Fruit fly (Drosophila melanogaster): ENCODE data around the gene CG3939.

CG3939 gene

dm6 chrX:3136338-3137086 is 38.3 kb upstream of the CG3939 start:
- no peak for TF ChIP-seq pad (GFP tag; optimal IDR thresholded peaks at IDR 0.05)
- no peak for TF ChIP-seq cic (GFP tag; optimal IDR thresholded peaks at IDR 0.05)
- TF ChIP-seq ovo (GFP tag; optimal IDR thresholded peaks at IDR 0.05) = no peak
- TF ChIP-seq cnc (optimal IDR thresholded peaks at IDR 0.05) = no peak
- no peak for TF ChIP-seq CG12768 (GFP tag; optimal IDR thresholded peaks at IDR 0.05)
- no peak for TF ChIP-seq toe (GFP tag; optimal IDR thresholded peaks at IDR 0.05)
- TF ChIP-seq kay (GFP tag; ENCODE audit: borderline replicate concordance) = no peak
- no peak for TF ChIP-seq Mnt (GFP tag; optimal IDR thresholded peaks at IDR 0.05)
- no peak for TF ChIP-seq CG14711 (tag; optimal IDR thresholded peaks at IDR 0.05)

- TF ChIP-seq Mnt (GFP tag; optimal IDR thresholded peaks at IDR 0.05) = no peak
- TF ChIP-seq Clk (GFP tag; optimal IDR thresholded peaks at IDR 0.05) = no peak
- TF ChIP-seq bab1 (GFP tag; optimal IDR thresholded peaks at IDR 0.05) = no peak
- no peak for TF ChIP-seq CG14711 (tag; optimal IDR thresholded peaks at IDR 0.05)
- no peak for TF ChIP-seq CG1620 (GFP tag; optimal IDR thresholded peaks at IDR 0.05)
- no peak for TF ChIP-seq ovo (GFP tag; optimal IDR thresholded peaks at IDR 0.05)
- no peak for TF ChIP-seq cic (GFP tag; optimal IDR thresholded peaks at IDR 0.05)
- TF ChIP-seq CG7101 (tag; optimal IDR thresholded peaks at IDR 0.05) = no peak
- TF ChIP-seq toe (GFP tag; optimal IDR thresholded peaks at IDR 0.05) = no peak
- no peak for TF ChIP-seq Hr96 (GFP tag; optimal IDR thresholded peaks at IDR 0.05)
- TF ChIP-seq tj (GFP tag; optimal IDR thresholded peaks at IDR 0.05) = no peak
- no peak for TF ChIP-seq Crg-1 (GFP tag; optimal IDR thresholded peaks at IDR 0.05)
- no peak for TF ChIP-seq CG7045 (GFP tag; optimal IDR thresholded peaks at IDR 0.05)
- no peak for TF ChIP-seq kay (GFP tag; ENCODE audit: borderline replicate concordance)
- no peak for TF ChIP-seq CG5204 (GFP tag; optimal IDR thresholded peaks at IDR 0.05)
- TF ChIP-seq CG12768 (GFP tag; optimal IDR thresholded peaks at IDR 0.05) = no peak
- no peak for TF ChIP-seq pad (GFP tag; optimal IDR thresholded peaks at IDR 0.05)
- TF ChIP-seq cnc (optimal IDR thresholded peaks at IDR 0.05) = no peak
- TF ChIP-seq CG33017 (tag; optimal IDR thresholded peaks at IDR 0.05) = no peak
- no peak for TF ChIP-seq CG11617 (GFP tag; optimal IDR thresholded peaks at IDR 0.05)
Measured at dm6 chrX:3137853-3138418, 36.9 kb upstream of the CG3939 start.

dm6 chrX:3139961-3140360 is 34.9 kb upstream of the CG3939 start:
- no peak for TF ChIP-seq bab1 (GFP tag; optimal IDR thresholded peaks at IDR 0.05)
- TF ChIP-seq cic (GFP tag; optimal IDR thresholded peaks at IDR 0.05) = no peak
- TF ChIP-seq CG1620 (GFP tag; optimal IDR thresholded peaks at IDR 0.05) = no peak
- no peak for TF ChIP-seq cnc (optimal IDR thresholded peaks at IDR 0.05)
- TF ChIP-seq CG14711 (tag; optimal IDR thresholded peaks at IDR 0.05) = no peak
- no peak for TF ChIP-seq Clk (GFP tag; optimal IDR thresholded peaks at IDR 0.05)
- TF ChIP-seq pad (GFP tag; optimal IDR thresholded peaks at IDR 0.05) = no peak
- TF ChIP-seq CG12768 (GFP tag; optimal IDR thresholded peaks at IDR 0.05) = no peak
- TF ChIP-seq Hr96 (GFP tag; optimal IDR thresholded peaks at IDR 0.05) = no peak
- TF ChIP-seq CG7101 (tag; optimal IDR thresholded peaks at IDR 0.05) = no peak
- no peak for TF ChIP-seq CG11617 (GFP tag; optimal IDR thresholded peaks at IDR 0.05)
- no peak for TF ChIP-seq tj (GFP tag; optimal IDR thresholded peaks at IDR 0.05)
- no peak for TF ChIP-seq Mnt (GFP tag; optimal IDR thresholded peaks at IDR 0.05)
- no peak for TF ChIP-seq CG5204 (GFP tag; optimal IDR thresholded peaks at IDR 0.05)
- TF ChIP-seq Crg-1 (GFP tag; optimal IDR thresholded peaks at IDR 0.05) = no peak

dm6 chrX:3140809-3141208 is 34.0 kb upstream of the CG3939 start:
- no peak for TF ChIP-seq ovo (GFP tag; optimal IDR thresholded peaks at IDR 0.05)
- TF ChIP-seq CG12768 (GFP tag; optimal IDR thresholded peaks at IDR 0.05) = no peak
- no peak for TF ChIP-seq Mnt (GFP tag; optimal IDR thresholded peaks at IDR 0.05)
- no peak for TF ChIP-seq Crg-1 (GFP tag; optimal IDR thresholded peaks at IDR 0.05)
- no peak for TF ChIP-seq CG7101 (tag; optimal IDR thresholded peaks at IDR 0.05)
- no peak for TF ChIP-seq bab1 (GFP tag; optimal IDR thresholded peaks at IDR 0.05)
- TF ChIP-seq CG14711 (tag; optimal IDR thresholded peaks at IDR 0.05) = no peak
- TF ChIP-seq CG11617 (GFP tag; optimal IDR thresholded peaks at IDR 0.05) = no peak
- no peak for TF ChIP-seq cic (GFP tag; optimal IDR thresholded peaks at IDR 0.05)
- no peak for TF ChIP-seq CG7045 (GFP tag; optimal IDR thresholded peaks at IDR 0.05)

- TF ChIP-seq Clk (GFP tag; optimal IDR thresholded peaks at IDR 0.05) = no peak
- no peak for TF ChIP-seq toe (GFP tag; optimal IDR thresholded peaks at IDR 0.05)
- no peak for TF ChIP-seq CG5204 (GFP tag; optimal IDR thresholded peaks at IDR 0.05)
- no peak for TF ChIP-seq ovo (GFP tag; optimal IDR thresholded peaks at IDR 0.05)
- no peak for TF ChIP-seq CG14711 (tag; optimal IDR thresholded peaks at IDR 0.05)
- TF ChIP-seq CG1620 (GFP tag; optimal IDR thresholded peaks at IDR 0.05) = no peak
- no peak for TF ChIP-seq CG12768 (GFP tag; optimal IDR thresholded peaks at IDR 0.05)
- TF ChIP-seq CG11617 (GFP tag; optimal IDR thresholded peaks at IDR 0.05) = no peak
- TF ChIP-seq Mnt (GFP tag; optimal IDR thresholded peaks at IDR 0.05) = no peak
- TF ChIP-seq tj (GFP tag; optimal IDR thresholded peaks at IDR 0.05) = no peak
- no peak for TF ChIP-seq CG7101 (tag; optimal IDR thresholded peaks at IDR 0.05)
Measured at dm6 chrX:3142090-3142489, 32.7 kb upstream of the CG3939 start.

dm6 chrX:3143235-3144030 is 31.4 kb upstream of the CG3939 start:
- no peak for TF ChIP-seq Mnt (GFP tag; optimal IDR thresholded peaks at IDR 0.05)
- no peak for TF ChIP-seq Hr96 (GFP tag; optimal IDR thresholded peaks at IDR 0.05)
- TF ChIP-seq kay (GFP tag; ENCODE audit: borderline replicate concordance) = no peak
- TF ChIP-seq pad (GFP tag; optimal IDR thresholded peaks at IDR 0.05) = no peak
- no peak for TF ChIP-seq cic (GFP tag; optimal IDR thresholded peaks at IDR 0.05)
- no peak for TF ChIP-seq Crg-1 (GFP tag; optimal IDR thresholded peaks at IDR 0.05)
- no peak for TF ChIP-seq tj (GFP tag; optimal IDR thresholded peaks at IDR 0.05)
- TF ChIP-seq CG7101 (tag; optimal IDR thresholded peaks at IDR 0.05) = no peak
- TF ChIP-seq CG33017 (tag; optimal IDR thresholded peaks at IDR 0.05) = no peak
- TF ChIP-seq bab1 (GFP tag; optimal IDR thresholded peaks at IDR 0.05) = no peak
- TF ChIP-seq CG7045 (GFP tag; optimal IDR thresholded peaks at IDR 0.05) = no peak
- no peak for TF ChIP-seq toe (GFP tag; optimal IDR thresholded peaks at IDR 0.05)
- no peak for TF ChIP-seq ovo (GFP tag; optimal IDR thresholded peaks at IDR 0.05)
- no peak for TF ChIP-seq CG5204 (GFP tag; optimal IDR thresholded peaks at IDR 0.05)
- TF ChIP-seq CG14711 (tag; optimal IDR thresholded peaks at IDR 0.05) = no peak
- no peak for TF ChIP-seq Clk (GFP tag; optimal IDR thresholded peaks at IDR 0.05)
- TF ChIP-seq CG12768 (GFP tag; optimal IDR thresholded peaks at IDR 0.05) = no peak
- no peak for TF ChIP-seq cnc (optimal IDR thresholded peaks at IDR 0.05)
